Worm (Caenorhabditis elegans): ENCODE data around the gene ZC204.12.

- TF ChIP-seq nhr-11 (tag; optimal IDR thresholded peaks at IDR 0.05) (no peak), lin-14 (GFP tag; optimal IDR thresholded peaks at IDR 0.05) (no peak), lir-3 (tag; optimal IDR thresholded peaks at IDR 0.05; ENCODE audit: poor library complexity) (no peak), nhr-71 (tag; optimal IDR thresholded peaks at IDR 0.05) (no peak), lin-15B (tag; optimal IDR thresholded peaks at IDR 0.05) (no peak), skn-1 (tag; optimal IDR thresholded peaks at IDR 0.05) (no peak), alr-1 (tag; optimal IDR thresholded peaks at IDR 0.05; ENCODE audit: borderline replicate concordance) (no peak), F16B12.6 (tag; optimal IDR thresholded peaks at IDR 0.05) (no peak), ces-1 (GFP tag; optimal IDR thresholded peaks at IDR 0.05) (no peak)
These were observed 13.3 kb upstream of the ZC204.12 start, which contains the start of gene nhx-6 for ce11 chrII:1670260-1670879.

All from whole organism, L1 larva.